Worm (Caenorhabditis elegans): Measurements from ENCODE around the gene fbxb-119.

fbxb-119 gene

ce11 chrV:18354299-18354698, 35.9 kb downstream of the fbxb-119 start:
- TF ChIP-seq nfya-1 (tag; optimal IDR thresholded peaks at IDR 0.05) = no peak
- TF ChIP-seq ceh-30 (tag; optimal IDR thresholded peaks at IDR 0.05) = peak; percentile 28

DNA sequence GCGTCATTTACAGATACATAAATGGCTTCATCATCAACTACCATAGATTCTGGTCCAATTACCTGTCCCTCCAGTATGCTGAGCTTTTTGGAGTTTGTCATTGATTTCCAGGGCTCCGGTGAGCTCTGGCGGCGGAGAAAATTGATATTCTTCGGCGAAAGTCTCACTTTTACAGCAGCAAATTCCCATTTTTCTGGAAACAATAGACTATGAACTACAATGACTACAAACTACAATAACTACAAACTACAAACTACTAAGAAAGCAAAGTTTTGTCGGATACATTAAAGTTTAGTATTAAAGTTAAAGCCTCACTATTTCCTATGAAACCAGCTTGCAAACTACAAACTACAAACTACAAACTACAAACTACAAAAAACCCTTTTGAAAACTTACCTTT, 37.3 kb downstream of the fbxb-119 start, which contains the start of gene C08E8.2:
TSS of gene C08E8.2 (minus strand) at position 101 of the 400 bp plus-strand sequence.
- TF ChIP-seq ceh-14 (tag; optimal IDR thresholded peaks at IDR 0.05) = no peak
- no peak for TF ChIP-seq ztf-16 (tag; optimal IDR thresholded peaks at IDR 0.05)
- TF ChIP-seq fkh-6 (tag; optimal IDR thresholded peaks at IDR 0.05) = no peak
- no peak for TF ChIP-seq tbx-2 (tag; optimal IDR thresholded peaks at IDR 0.05)
- no peak for TF ChIP-seq ref-2 (tag; optimal IDR thresholded peaks at IDR 0.05)
- TF ChIP-seq hlh-30 (tag; optimal IDR thresholded peaks at IDR 0.05; ENCODE audit: insufficient read depth) = no peak
- no peak for TF ChIP-seq pqm-1 (tag; optimal IDR thresholded peaks at IDR 0.05)
- no peak for TF ChIP-seq ceh-30 (tag; optimal IDR thresholded peaks at IDR 0.05)
- no peak for TF ChIP-seq ceh-22 (tag; optimal IDR thresholded peaks at IDR 0.05)
- no peak for TF ChIP-seq ahr-1 (tag; optimal IDR thresholded peaks at IDR 0.05)
- TF ChIP-seq ceh-24 (tag; optimal IDR thresholded peaks at IDR 0.05) = no peak

- TF ChIP-seq pat-9 (tag; optimal IDR thresholded peaks at IDR 0.05) (no peak), rnt-1 (tag; optimal IDR thresholded peaks at IDR 0.05) (no peak)
Measured at ce11 chrV:18359888-18360287, 41.5 kb downstream of the fbxb-119 start, which contains the start of gene C08E8.5. C08E8.5 (minus strand) TSS chrV:18359988.

ce11 chrV:18362402-18362801, 44.0 kb downstream of the fbxb-119 start, which contains the start of gene C08E8.1:
C08E8.1 (minus strand) TSS chrV:18362502.
- TF ChIP-seq odd-2 (tag; optimal IDR thresholded peaks at IDR 0.05) = no peak
- TF ChIP-seq pax-1 (tag; optimal IDR thresholded peaks at IDR 0.05) = no peak
- no peak for TF ChIP-seq ref-2 (tag; optimal IDR thresholded peaks at IDR 0.05)
- TF ChIP-seq ceh-19 (GFP tag; optimal IDR thresholded peaks at IDR 0.05) = no peak
- TF ChIP-seq ahr-1 (tag; optimal IDR thresholded peaks at IDR 0.05) = no peak
- TF ChIP-seq unc-42 (tag; optimal IDR thresholded peaks at IDR 0.05) = no peak
- no peak for TF ChIP-seq pat-9 (tag; optimal IDR thresholded peaks at IDR 0.05)
- no peak for TF ChIP-seq unc-55 (GFP tag; optimal IDR thresholded peaks at IDR 0.05)
- no peak for TF ChIP-seq ceh-24 (tag; optimal IDR thresholded peaks at IDR 0.05)
- no peak for TF ChIP-seq hlh-13 (GFP tag; optimal IDR thresholded peaks at IDR 0.05)
- no peak for TF ChIP-seq ceh-30 (tag; optimal IDR thresholded peaks at IDR 0.05)
- no peak for TF ChIP-seq tbx-7 (tag; optimal IDR thresholded peaks at IDR 0.05)

- TF ChIP-seq ceh-18 (tag; optimal IDR thresholded peaks at IDR 0.05) (no peak), madf-2 (tag; optimal IDR thresholded peaks at IDR 0.05) (no peak), ahr-1 (tag; optimal IDR thresholded peaks at IDR 0.05) (no peak), ceh-19 (GFP tag; optimal IDR thresholded peaks at IDR 0.05) (no peak), ttx-3 (tag; optimal IDR thresholded peaks at IDR 0.05) (no peak), che-1 (tag; optimal IDR thresholded peaks at IDR 0.05) (no peak), sdc-2 (tag; optimal IDR thresholded peaks at IDR 0.05) (no peak), pax-1 (tag; optimal IDR thresholded peaks at IDR 0.05) (no peak), syd-9 (tag; optimal IDR thresholded peaks at IDR 0.05) (no peak), pqm-1 (tag; optimal IDR thresholded peaks at IDR 0.05) (no peak)
Measured at ce11 chrV:18364558-18364957, 46.1 kb downstream of the fbxb-119 start, which contains the start of gene C08E8.9. C08E8.9 (plus strand) TSS chrV:18364858.

DNA sequence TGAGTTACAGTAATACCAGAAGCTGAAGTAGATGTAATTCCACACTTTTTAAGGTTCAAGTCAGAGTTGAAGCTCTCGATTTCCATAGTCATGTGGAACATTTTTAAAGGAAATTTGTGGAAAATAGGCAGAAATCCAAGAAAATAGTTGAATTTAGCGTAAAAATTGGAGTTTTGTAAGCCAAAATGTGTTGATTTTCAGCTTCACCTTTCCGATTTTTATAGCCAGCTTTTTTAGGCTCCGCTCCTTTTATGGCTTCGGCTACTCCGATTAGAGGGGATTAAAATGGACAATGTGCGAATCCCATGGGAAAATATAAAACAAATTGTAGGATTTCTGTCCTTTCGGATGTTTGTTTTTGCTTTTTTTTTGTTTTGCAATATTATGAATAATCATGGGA, 49.9 kb downstream of the fbxb-119 start, which contains the start of gene C08E8.6:
TSS of gene C08E8.6 (minus strand) at position 101 of the 400 bp plus-strand sequence.
- TF ChIP-seq ceh-2 (tag; optimal IDR thresholded peaks at IDR 0.05) (no peak), pha-2 (tag; optimal IDR thresholded peaks at IDR 0.05) (no peak), odd-2 (tag; optimal IDR thresholded peaks at IDR 0.05) (no peak)

Data from whole organism, late embryonic.